Fruit fly (Drosophila melanogaster): ENCODE results near the gene CG34178.
A peak's percentile ranks its signal among the peaks of the same experiment; 100 is the strongest.

CG34178 gene

dm6 chr2L:4440881-4441737 is 7.4 kb downstream of the CG34178 start, which contains the start of gene CG15431 (continued):
- TF ChIP-seq gem (tag; optimal IDR thresholded peaks at IDR 0.05) (peak; percentile 69), Bgb (GFP tag; IDR thresholded peaks at IDR 0.05; ENCODE audit: partially characterized antibody) (peak; percentile 49; the same call in 1 of the 2 replicates), TFAM (GFP tag; optimal IDR thresholded peaks at IDR 0.05) (no peak), gro (GFP tag; optimal IDR thresholded peaks at IDR 0.05) (peak; percentile 42), CG14014 (GFP tag; IDR thresholded peaks at IDR 0.05) (peak; percentile 64; the same call in 1 of the 2 replicates), CG12071 (GFP tag; optimal IDR thresholded peaks at IDR 0.05) (peak; percentile 43), CG10543 (GFP tag; optimal IDR thresholded peaks at IDR 0.05) (no peak), CG11560 (tag; IDR thresholded peaks at IDR 0.05) (0 out of 3 replicates have a peak, but pooled peaks have one; percentile 51), GATAe (GFP tag; conservative IDR thresholded peaks at IDR 0.05) (no peak), dysf (GFP tag; IDR thresholded peaks at IDR 0.05) (peak; percentile 70), cg (GFP tag; optimal IDR thresholded peaks at IDR 0.05) (no peak), CG31388 (GFP tag; optimal IDR thresholded peaks at IDR 0.05) (no peak), ap (GFP tag; IDR thresholded peaks at IDR 0.05) (no peak), crp (GFP tag; optimal IDR thresholded peaks at IDR 0.05) (no peak), shn (GFP tag; optimal IDR thresholded peaks at IDR 0.05) (no peak), CHES-1-like (GFP tag; optimal IDR thresholded peaks at IDR 0.05) (no peak), Hr39 (optimal IDR thresholded peaks at IDR 0.05) (no peak), Stat92E (GFP tag; optimal IDR thresholded peaks at IDR 0.05) (no peak), CG11398 (GFP tag; optimal IDR thresholded peaks at IDR 0.05) (no peak), ase (GFP tag; IDR thresholded peaks at IDR 0.05) (peak; percentile 52; the same call in 2 of the 3 replicates), repo (GFP tag; optimal IDR thresholded peaks at IDR 0.05) (no peak), CG18262 (tag; optimal IDR thresholded peaks at IDR 0.05) (no peak), CG8388 (GFP tag; optimal IDR thresholded peaks at IDR 0.05) (no peak), CG1233 (GFP tag; optimal IDR thresholded peaks at IDR 0.05) (peak; percentile 30), jigr1 (GFP tag; IDR thresholded peaks at IDR 0.05) (no peak), CG13287 (GFP tag; IDR thresholded peaks at IDR 0.05; ENCODE audit: partially characterized antibody) (0 out of 2 replicates have a peak, but pooled peaks have one; percentile 15), Elba2 (GFP tag; optimal IDR thresholded peaks at IDR 0.05) (no peak), pita (GFP tag; optimal IDR thresholded peaks at IDR 0.05) (no peak), p53 (GFP tag; optimal IDR thresholded peaks at IDR 0.05) (no peak), CG11247 (GFP tag; IDR thresholded peaks at IDR 0.05) (peak; percentile 58), CG4328 (GFP tag; optimal IDR thresholded peaks at IDR 0.05) (peak; percentile 10), Hsf (GFP tag; optimal IDR thresholded peaks at IDR 0.05) (peak; percentile 33), CG10959 (GFP tag; IDR thresholded peaks at IDR 0.05) (no peak), CG6272 (GFP tag; IDR thresholded peaks at IDR 0.05) (peak; percentile 35; the same call in 1 of the 2 replicates), insv (GFP tag; optimal IDR thresholded peaks at IDR 0.05) (no peak), CG43689 (GFP tag; IDR thresholded peaks at IDR 0.05) (no peak), CG9215 (GFP tag; IDR thresholded peaks at IDR 0.05) (peak; percentile 56), CG4282 (GFP tag; optimal IDR thresholded peaks at IDR 0.05) (no peak), B-H2 (GFP tag; optimal IDR thresholded peaks at IDR 0.05) (peak; percentile 15), sr (GFP tag; IDR thresholded peaks at IDR 0.05) (peak; percentile 94), lilli (GFP tag; optimal IDR thresholded peaks at IDR 0.05) (peak; percentile 69), Hmx (GFP tag; optimal IDR thresholded peaks at IDR 0.05) (no peak), ranshi (GFP tag; IDR thresholded peaks at IDR 0.05) (no peak; the same call in 1 of the 2 replicates), bbx (GFP tag; IDR thresholded peaks at IDR 0.05; ENCODE audit: partially characterized antibody) (no peak), CG18476 (GFP tag; optimal IDR thresholded peaks at IDR 0.05) (peak; percentile 45), trem (tag; optimal IDR thresholded peaks at IDR 0.05) (no peak), sim (GFP tag; IDR thresholded peaks at IDR 0.05) (no peak), CG4360 (GFP tag; IDR thresholded peaks at IDR 0.05) (no peak), Dad (GFP tag; optimal IDR thresholded peaks at IDR 0.05) (no peak), CG15073 (GFP tag; optimal IDR thresholded peaks at IDR 0.05) (no peak)
